Worm (Caenorhabditis elegans) whole organism, early embryonic: Measurements from ENCODE around the gene Y4C6A.4.

Experiments used
- B0310.2 ChIP-seq: sonication (generic microtip); optimal IDR thresholded peaks from 2 replicates; lab custom pipeline; 2016; ENCODE audit warnings: mild to moderate bottlenecking, missing genetic modification characterization, missing compliant biosample characterization
- F13C5.2 ChIP-seq: sonication (generic microtip); optimal IDR thresholded peaks from 2 replicates; lab custom pipeline; 2017; ENCODE audit warnings: mild to moderate bottlenecking, missing genetic modification characterization, inconsistent platforms, missing compliant biosample characterization
- aly-1 ChIP-seq: sonication (generic microtip); optimal IDR thresholded peaks from 2 replicates; lab custom pipeline; 2016; ENCODE audit warnings: missing genetic modification characterization, missing compliant biosample characterization
- ama-1 ChIP-seq: fragments of 150-350 bp; optimal IDR thresholded peaks from 2 replicates; lab custom pipeline; 2014
- ceh-13 ChIP-seq: fragments of 200-800 bp; sonication (Bioruptor generic); optimal IDR thresholded peaks from 2 replicates; lab custom pipeline; 2018; ENCODE audit warnings: mild to moderate bottlenecking, missing genetic modification characterization, missing compliant biosample characterization
- ceh-36 ChIP-seq: sonication (generic microtip); optimal IDR thresholded peaks from 2 replicates; lab custom pipeline; 2016; ENCODE audit warnings: missing genetic modification characterization, inconsistent platforms, missing compliant biosample characterization
- ets-7 ChIP-seq: sonication (generic microtip); optimal IDR thresholded peaks from 2 replicates; lab custom pipeline; 2016; ENCODE audit warnings: missing genotype, missing genetic modification characterization, missing compliant biosample characterization
- flt-1 ChIP-seq: fragments of 200-800 bp; sonication (Bioruptor generic); IDR thresholded peaks from 2 replicates; pipeline ENCODE4 v1.3.6; 2022; ENCODE audit warnings: missing genetic modification characterization, missing compliant biosample characterization
- hmbx-1 ChIP-seq: sonication (generic microtip); optimal IDR thresholded peaks from 2 replicates; lab custom pipeline; 2016; ENCODE audit warnings: mild to moderate bottlenecking, missing genetic modification characterization, missing compliant biosample characterization
- hmg-4 ChIP-seq: fragments of 200-800 bp; sonication (Bioruptor generic); optimal IDR thresholded peaks from 2 replicates; lab custom pipeline; 2018; ENCODE audit warnings: mild to moderate bottlenecking, missing genetic modification characterization, missing compliant biosample characterization
- hnd-1 ChIP-seq: sonication (generic microtip); optimal IDR thresholded peaks from 2 replicates; lab custom pipeline; 2016; ENCODE audit warnings: missing genetic modification characterization, missing compliant biosample characterization
- pes-1 ChIP-seq: fragments of 200-800 bp; sonication (Bioruptor generic); IDR thresholded peaks from 2 replicates; pipeline ENCODE4 v1.3.6; 2022; ENCODE audit warnings: missing genetic modification reagents, missing genetic modification characterization, missing compliant biosample characterization
- scrt-1 ChIP-seq: fragments of 200-800 bp; sonication (Bioruptor generic); IDR thresholded peaks from 2 replicates; pipeline ENCODE4 v1.3.6; 2022; ENCODE audit warnings: missing genetic modification characterization, missing compliant biosample characterization
- sea-1 ChIP-seq: fragments of 200-800 bp; sonication (Bioruptor generic); conservative IDR thresholded peaks from 2 replicates; pipeline ENCODE4 v1.3.6; 2022; ENCODE audit warnings: missing genetic modification characterization, missing compliant biosample characterization
- tbx-11 ChIP-seq: fragments of 200-800 bp; sonication (Bioruptor generic); IDR thresholded peaks from 2 replicates; pipeline ENCODE4 v1.3.6; 2022; ENCODE audit warnings: missing genetic modification characterization, missing compliant biosample characterization
- tbx-37 ChIP-seq: fragments of 200-800 bp; sonication (Bioruptor generic); conservative IDR thresholded peaks from 2 replicates; pipeline ENCODE4 v1.3.6; 2022; ENCODE audit warnings: missing genetic modification reagents, missing genetic modification characterization, missing compliant biosample characterization
- tra-4 ChIP-seq: sonication (generic microtip); optimal IDR thresholded peaks from 2 replicates; lab custom pipeline; 2017; ENCODE audit warnings: missing genetic modification characterization, missing compliant biosample characterization

The Y4C6A.4 gene

ce11 chrIV:5452667-5453066 is at the start of gene Y4C6A.4:
Y4C6A.4 (plus strand) TSS chrIV:5452967.
- no peak for TF ChIP-seq tbx-11
- no peak for TF ChIP-seq B0310.2 (tag; lab: Kevin White, UChicago)
- no peak for TF ChIP-seq tra-4 (tag; lab: Kevin White, UChicago)
- no peak for TF ChIP-seq scrt-1 (GFP tag; lab: Robert Waterston, UW)
- TF ChIP-seq sea-1 (GFP tag; lab: Robert Waterston, UW) = no peak
- no peak for TF ChIP-seq tbx-37 (GFP tag; lab: Robert Waterston, UW)
- no peak for TF ChIP-seq ets-7 (tag; lab: Kevin White, UChicago)
- TF ChIP-seq ceh-36 (tag; lab: Kevin White, UChicago) = no peak

ce11 chrIV:5405345-5405744 is 47.4 kb upstream of the Y4C6A.4 start, which contains the start of gene ZK616.61:
ZK616.61 (plus strand) TSS chrIV:5405645.
- TF ChIP-seq ets-7 (tag; lab: Kevin White, UChicago) (no peak), ceh-13 (GFP tag; lab: Kevin White, UChicago) (no peak), hnd-1 (tag; lab: Kevin White, UChicago) (no peak), ama-1 (lab: Kevin White, UChicago) (no peak), hmg-4 (GFP tag; lab: Kevin White, UChicago) (no peak), hmbx-1 (tag; lab: Kevin White, UChicago) (no peak), aly-1 (tag; lab: Kevin White, UChicago) (no peak), sea-1 (GFP tag; lab: Robert Waterston, UW) (no peak), F13C5.2 (tag; lab: Kevin White, UChicago) (no peak), pes-1 (no peak)

DNA sequence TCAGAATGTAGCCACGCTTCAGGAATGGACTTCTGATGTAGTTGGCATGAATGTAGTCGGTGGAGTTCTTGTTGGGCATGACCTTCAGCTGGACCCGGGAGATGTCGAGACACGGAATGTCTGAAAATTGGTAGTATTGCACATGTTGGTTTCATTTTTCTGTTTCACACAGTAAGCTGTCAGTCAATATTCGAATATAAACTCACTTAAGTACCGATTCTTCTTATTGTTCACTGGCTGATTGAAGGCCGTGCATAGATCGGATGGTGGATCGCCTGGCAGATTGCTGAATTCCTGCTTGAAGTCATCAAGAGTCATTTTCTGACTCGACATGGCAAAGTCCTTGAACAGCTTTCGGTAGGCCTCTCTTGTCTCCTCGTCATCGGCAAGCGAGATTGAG is 43.7 kb upstream of the Y4C6A.4 start:
- no peak for TF ChIP-seq B0310.2 (tag; lab: Kevin White, UChicago)

ce11 chrIV:5411120-5411519 is 41.6 kb upstream of the Y4C6A.4 start, which contains the start of gene ZK616.65:
ZK616.65 (minus strand) TSS chrIV:5411220.
- TF ChIP-seq pes-1 (no peak), tbx-11 (no peak), B0310.2 (tag; lab: Kevin White, UChicago) (no peak), hmg-4 (GFP tag; lab: Kevin White, UChicago) (no peak), flt-1 (GFP tag; lab: Robert Waterston, UW) (no peak), scrt-1 (GFP tag; lab: Robert Waterston, UW) (no peak), tbx-37 (GFP tag; lab: Robert Waterston, UW) (no peak), ceh-13 (GFP tag; lab: Kevin White, UChicago) (no peak), hnd-1 (tag; lab: Kevin White, UChicago) (no peak), ama-1 (lab: Kevin White, UChicago) (no peak), ceh-36 (tag; lab: Kevin White, UChicago) (no peak), hmbx-1 (tag; lab: Kevin White, UChicago) (no peak), F13C5.2 (tag; lab: Kevin White, UChicago) (no peak), aly-1 (tag; lab: Kevin White, UChicago) (no peak)

DNA sequence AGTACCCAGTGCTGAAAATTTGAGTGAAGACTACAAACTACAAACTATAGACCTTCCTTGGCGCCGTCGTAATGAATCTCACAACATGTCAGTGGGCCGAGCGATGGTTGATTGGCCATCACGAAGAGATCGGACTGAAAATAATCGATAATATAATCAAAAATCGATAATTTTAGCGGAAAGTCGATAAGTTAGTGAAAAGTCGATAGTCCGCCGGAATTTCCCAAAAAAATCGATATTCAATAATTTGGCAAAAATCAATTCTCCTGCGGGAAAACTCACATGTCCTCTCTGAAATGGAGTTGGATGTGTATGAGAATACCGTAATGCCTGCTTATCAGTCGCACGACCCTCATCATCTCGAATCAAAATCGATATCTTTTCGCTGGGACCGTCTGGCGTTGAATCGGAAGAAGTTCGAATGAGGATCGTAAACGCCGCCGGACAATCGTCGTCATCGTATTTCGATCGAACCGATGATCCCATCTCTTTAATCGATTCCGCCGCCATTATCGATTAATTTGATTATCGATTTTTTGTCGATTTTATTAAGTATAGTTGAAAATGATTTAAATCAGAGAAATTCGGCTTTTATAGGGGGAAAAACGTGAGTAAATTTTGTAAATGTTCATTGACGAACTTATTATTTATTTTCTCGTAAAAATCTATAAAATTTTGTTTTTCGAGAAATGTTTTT is 41.0 kb upstream of the Y4C6A.4 start, which contains the start of gene ZK616.8:
Gene ZK616.8 (minus strand): TSS at position 553 of the 697 bp plus-strand sequence.
- TF ChIP-seq sea-1 (GFP tag; lab: Robert Waterston, UW) (no peak), B0310.2 (tag; lab: Kevin White, UChicago) (no peak), ama-1 (lab: Kevin White, UChicago) (no peak), hmg-4 (GFP tag; lab: Kevin White, UChicago) (no peak), ceh-13 (GFP tag; lab: Kevin White, UChicago) (no peak), tbx-11 (no peak), hnd-1 (tag; lab: Kevin White, UChicago) (no peak), tbx-37 (GFP tag; lab: Robert Waterston, UW) (no peak)

ce11 chrIV:5415696-5416095 is 37.1 kb upstream of the Y4C6A.4 start, which contains the start of gene spp-7:
spp-7 (minus strand) TSS chrIV:5415796.
- TF ChIP-seq hmg-4 (GFP tag; lab: Kevin White, UChicago) (no peak), ceh-13 (GFP tag; lab: Kevin White, UChicago) (no peak), tbx-37 (GFP tag; lab: Robert Waterston, UW) (no peak), hnd-1 (tag; lab: Kevin White, UChicago) (no peak), scrt-1 (GFP tag; lab: Robert Waterston, UW) (no peak), tbx-11 (no peak), B0310.2 (tag; lab: Kevin White, UChicago) (no peak), flt-1 (GFP tag; lab: Robert Waterston, UW) (no peak), aly-1 (tag; lab: Kevin White, UChicago) (no peak), ceh-36 (tag; lab: Kevin White, UChicago) (no peak), tra-4 (tag; lab: Kevin White, UChicago) (no peak), ama-1 (lab: Kevin White, UChicago) (no peak), pes-1 (no peak), hmbx-1 (tag; lab: Kevin White, UChicago) (no peak), ets-7 (tag; lab: Kevin White, UChicago) (no peak), sea-1 (GFP tag; lab: Robert Waterston, UW) (no peak), F13C5.2 (tag; lab: Kevin White, UChicago) (no peak)

- TF ChIP-seq hmg-4 (GFP tag; lab: Kevin White, UChicago) = no peak
- no peak for TF ChIP-seq F13C5.2 (tag; lab: Kevin White, UChicago)
- TF ChIP-seq pes-1 = no peak
- TF ChIP-seq ceh-13 (GFP tag; lab: Kevin White, UChicago) = no peak
- TF ChIP-seq aly-1 (tag; lab: Kevin White, UChicago) = no peak
These were observed 33.6 kb upstream of the Y4C6A.4 start, which contains the start of gene ehn-3 for ce11 chrIV:5419122-5419521. ehn-3 (minus strand) TSS chrIV:5419222.
